Fruit fly (Drosophila melanogaster) whole organism, pupa: ENCODE measurements around the gene CG18507.

Experiments used
- CG34367 ChIP-seq: fragments of 200-800 bp; sonication (Bioruptor generic); optimal IDR thresholded peaks from 2 replicates; lab custom pipeline; 2018; ENCODE audit warnings: missing biosample characterization, mild to moderate bottlenecking, missing genetic modification characterization
- CG4496 ChIP-seq: fragments of 200-800 bp; sonication (Bioruptor generic); IDR thresholded peaks from 3 replicates; pipeline ENCODE4 v1.3.6; 2022; ENCODE audit warnings: missing biosample characterization, missing genetic modification characterization
- CG8159 ChIP-seq: fragments of 200-800 bp; sonication (Bioruptor generic); optimal IDR thresholded peaks from 3 replicates; lab custom pipeline; 2018; ENCODE audit warnings: missing biosample characterization, mild to moderate bottlenecking, missing genetic modification characterization, moderate library complexity
- Pif1B ChIP-seq: fragments of 200-800 bp; sonication (Bioruptor generic); optimal IDR thresholded peaks from 3 replicates; lab custom pipeline; 2016; ENCODE audit warnings: missing biosample characterization, missing genetic modification characterization
- Snoo ChIP-seq: fragments of 200-800 bp; sonication (Bioruptor generic); optimal IDR thresholded peaks from 3 replicates; lab custom pipeline; 2017; ENCODE audit warnings: missing biosample characterization, mild to moderate bottlenecking, missing genetic modification characterization, inconsistent platforms

DNA sequence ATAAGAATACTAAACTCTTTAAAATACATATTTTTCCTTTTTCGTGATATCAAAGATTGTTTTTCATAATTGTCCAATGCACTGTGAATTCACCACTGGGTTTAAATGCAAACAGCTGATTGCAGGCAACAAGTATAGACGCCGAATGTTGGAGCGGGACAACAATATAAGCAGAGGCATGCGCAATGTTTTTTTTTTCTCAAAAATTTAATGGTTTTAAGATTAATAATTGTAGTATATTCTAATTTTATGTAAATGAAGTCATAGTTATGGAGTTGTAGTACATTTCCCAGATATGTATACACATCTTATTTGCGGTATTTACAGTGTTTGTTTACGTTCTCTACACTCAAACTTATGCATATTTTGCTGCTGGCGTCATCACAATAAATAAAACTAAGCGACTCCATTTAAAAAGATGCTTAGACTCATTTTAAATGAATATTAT is 24.8 kb upstream of the CG18507 start:
- no peak for TF ChIP-seq CG4496 (GFP tag; lab: Robert Waterston, UW)
- TF ChIP-seq Pif1B (GFP tag; lab: Kevin White, UChicago), result peak; percentile 49
- TF ChIP-seq CG8159, result no peak
- TF ChIP-seq CG34367 (tag; lab: Kevin White, UChicago), result no peak
- no peak for TF ChIP-seq Snoo (tag; lab: Kevin White, UChicago)
